Fruit fly (Drosophila melanogaster) whole organism, adult: ENCODE measurements around the gene sfl.

Experiments
- CG12768 ChIP-seq: fragments of 200-800 bp; sonication (Bioruptor generic); optimal IDR thresholded peaks from 2 replicates; lab custom pipeline; 2017; ENCODE audit warnings: missing biosample characterization, missing genetic modification characterization, mild to moderate bottlenecking, moderate library complexity, missing genetic modification reagents
- pad ChIP-seq: fragments of 200-800 bp; sonication (Bioruptor generic); optimal IDR thresholded peaks from 3 replicates; lab custom pipeline; 2017; ENCODE audit warnings: missing biosample characterization, missing genetic modification characterization, mild to moderate bottlenecking, moderate library complexity, missing genetic modification reagents

dm6 chr3L:6519678-6520077, 24.2 kb downstream of the sfl start:
- TF ChIP-seq pad (no peak), CG12768 (no peak)
